Fruit fly (Drosophila melanogaster) whole organism, embryonic: ENCODE data around the gene CG13622.

Source experiments
- CG10267 ChIP-seq: fragments of 200-800 bp; sonication (Bioruptor generic); optimal IDR thresholded peaks from 2 replicates; lab custom pipeline; 2018; ENCODE audit warnings: missing biosample characterization, mild to moderate bottlenecking, missing genetic modification characterization, moderate library complexity
- CG10274 ChIP-seq: fragments of 200-800 bp; sonication (Bioruptor generic); optimal IDR thresholded peaks from 3 replicates; lab custom pipeline; 2017; ENCODE audit warnings: missing biosample characterization, mild to moderate bottlenecking, missing genetic modification characterization
- CG10565 ChIP-seq: fragments of 200-800 bp; sonication (Bioruptor generic); optimal IDR thresholded peaks from 3 replicates; lab custom pipeline; 2016; ENCODE audit warnings: missing biosample characterization, mild to moderate bottlenecking, missing genetic modification characterization
- CG10979 ChIP-seq: fragments of 200-800 bp; sonication (Bioruptor generic); optimal IDR thresholded peaks from 2 replicates; lab custom pipeline; 2018; ENCODE audit warnings: missing biosample characterization, mild to moderate bottlenecking, missing genetic modification characterization, moderate library complexity
- CG11247 ChIP-seq: fragments of 200-800 bp; sonication (Bioruptor generic); IDR thresholded peaks from 2 replicates; pipeline ENCODE4 v1.3.6; 2022; ENCODE audit warnings: missing biosample characterization, missing genetic modification characterization
- CG11696 ChIP-seq: fragments of 200-800 bp; sonication (Bioruptor generic); IDR thresholded peaks from 2 replicates; pipeline ENCODE4 v1.3.6; 2022; ENCODE audit warnings: missing biosample characterization, missing genetic modification characterization
- CG12236 ChIP-seq: fragments of 200-800 bp; sonication (Bioruptor generic); optimal IDR thresholded peaks from 2 replicates; lab custom pipeline; 2016; ENCODE audit warnings: missing biosample characterization, missing genetic modification characterization
- CG13296 ChIP-seq: fragments of 200-800 bp; sonication (Bioruptor generic); optimal IDR thresholded peaks from 3 replicates; lab custom pipeline; 2018; ENCODE audit warnings: missing biosample characterization, mild to moderate bottlenecking, missing genetic modification characterization
- CG14860 ChIP-seq: fragments of 200-800 bp; sonication (Bioruptor generic); IDR thresholded peaks from 3 replicates; pipeline ENCODE4 v1.3.6; 2022; ENCODE audit warnings: missing biosample characterization, missing genetic modification characterization; ENCODE audit not compliant: partially characterized antibody
- CG16863 ChIP-seq: fragments of 200-800 bp; sonication (Bioruptor generic); optimal IDR thresholded peaks from 3 replicates; lab custom pipeline; 2016; ENCODE audit warnings: missing biosample characterization, missing genetic modification characterization
- CG2129 ChIP-seq: fragments of 200-800 bp; sonication (Bioruptor generic); IDR thresholded peaks from 2 replicates; pipeline ENCODE4 v1.3.6; 2022; ENCODE audit warnings: missing biosample characterization, missing genetic modification characterization; ENCODE audit not compliant: partially characterized antibody
- CG2199 ChIP-seq: fragments of 200-800 bp; sonication (Bioruptor generic); IDR thresholded peaks from 3 replicates; pipeline ENCODE4 v1.3.6; 2022; ENCODE audit warnings: missing biosample characterization, missing genetic modification characterization
- CG30431 ChIP-seq: fragments of 200-800 bp; sonication (Bioruptor generic); optimal IDR thresholded peaks from 2 replicates; lab custom pipeline; 2017; ENCODE audit warnings: missing biosample characterization, missing genetic modification characterization
- CG32772 ChIP-seq: fragments of 200-800 bp; sonication (Bioruptor generic); IDR thresholded peaks from 2 replicates; pipeline ENCODE4 v1.3.6; 2022; ENCODE audit warnings: missing biosample characterization, missing genetic modification characterization
- CG34422 ChIP-seq: fragments of 200-800 bp; sonication (Bioruptor generic); IDR thresholded peaks from 3 replicates; pipeline ENCODE4 v1.3.6; 2022; ENCODE audit warnings: missing biosample characterization, missing genetic modification characterization
- CG3838 ChIP-seq: fragments of 200-800 bp; sonication (Bioruptor generic); optimal IDR thresholded peaks from 3 replicates; lab custom pipeline; 2016; ENCODE audit warnings: missing biosample characterization, missing genetic modification characterization
- CG6689 ChIP-seq: fragments of 200-800 bp; sonication (Bioruptor generic); IDR thresholded peaks from 2 replicates; pipeline ENCODE4 v1.3.6; 2022; ENCODE audit warnings: missing biosample characterization, missing genetic modification characterization
- CG6791 ChIP-seq: fragments of 200-800 bp; sonication (Bioruptor generic); IDR thresholded peaks from 3 replicates; pipeline ENCODE4 v1.3.6; 2022; ENCODE audit warnings: missing biosample characterization, missing genetic modification characterization; ENCODE audit not compliant: partially characterized antibody
- CG7271 ChIP-seq: fragments of 200-800 bp; sonication (Bioruptor generic); optimal IDR thresholded peaks from 2 replicates; lab custom pipeline; 2018; ENCODE audit warnings: missing biosample characterization, mild to moderate bottlenecking, missing genetic modification characterization, moderate library complexity
- CG7357 ChIP-seq: fragments of 200-800 bp; sonication (Bioruptor generic); IDR thresholded peaks from 3 replicates; pipeline ENCODE4 v1.3.6; 2022; ENCODE audit warnings: missing biosample characterization, missing genetic modification characterization
- CG7839 ChIP-seq: fragments of 200-800 bp; sonication (Bioruptor generic); optimal IDR thresholded peaks from 3 replicates; lab custom pipeline; 2018; ENCODE audit warnings: missing biosample characterization, mild to moderate bottlenecking, missing genetic modification characterization, moderate library complexity
- Dbx ChIP-seq: fragments of 200-800 bp; sonication (Bioruptor generic); IDR thresholded peaks from 3 replicates; pipeline ENCODE4 v1.3.6; 2022; ENCODE audit warnings: missing biosample characterization, missing genetic modification characterization
- Doc3 ChIP-seq: fragments of 200-800 bp; sonication (Bioruptor generic); IDR thresholded peaks from 3 replicates; pipeline ENCODE4 v1.3.6; 2022; ENCODE audit warnings: missing biosample characterization, missing genetic modification characterization; ENCODE audit not compliant: partially characterized antibody
- GATAe ChIP-seq: fragments of 200-800 bp; sonication (Bioruptor generic); conservative IDR thresholded peaks from 2 replicates; pipeline ENCODE4 v1.3.6; 2022; ENCODE audit warnings: missing biosample characterization, missing genetic modification characterization
- HLH54F ChIP-seq: fragments of 200-800 bp; sonication (Bioruptor generic); optimal IDR thresholded peaks from 3 replicates; lab custom pipeline; 2016; ENCODE audit warnings: missing biosample characterization, missing genetic modification characterization
- Hr78 ChIP-seq, 2 experiments: fragments of 200-800 bp in 1 of 2; fragments of >200 bp in 1 of 2; sonication (Bioruptor generic) in 1 of 2; optimal IDR thresholded peaks; 2 replicates each; lab custom pipeline; 2017 to 2019; ENCODE audit warnings: missing biosample characterization in 2 of 2, missing genetic modification characterization in 2 of 2, mild to moderate bottlenecking in 1 of 2, moderate library complexity in 1 of 2
- Mrtf ChIP-seq: fragments of 200-800 bp; sonication (Bioruptor generic); IDR thresholded peaks from 3 replicates; pipeline ENCODE4 v1.3.6; 2022; ENCODE audit warnings: missing biosample characterization, missing genetic modification characterization
- Side ChIP-seq: fragments of 200-800 bp; sonication (Bioruptor generic); optimal IDR thresholded peaks from 2 replicates; lab custom pipeline; 2016; ENCODE audit warnings: missing biosample characterization, missing genetic modification characterization
- Spps ChIP-seq: fragments of 200-800 bp; sonication (Bioruptor generic); optimal IDR thresholded peaks from 2 replicates; lab custom pipeline; 2018; ENCODE audit warnings: missing biosample characterization, mild to moderate bottlenecking, missing genetic modification characterization
- TFAM ChIP-seq: fragments of 200-800 bp; sonication (Bioruptor generic); optimal IDR thresholded peaks from 2 replicates; lab custom pipeline; 2017; ENCODE audit warnings: missing biosample characterization, missing genetic modification characterization, inconsistent platforms
- cad ChIP-seq: fragments of >200 bp; optimal IDR thresholded peaks from 2 replicates; lab custom pipeline; 2017; ENCODE audit warnings: missing biosample characterization, missing genetic modification characterization
- chif ChIP-seq, 2 experiments: fragments of 200-800 bp; sonication (Bioruptor generic); optimal IDR thresholded peaks; 3 replicates each; lab custom pipeline; 2016; ENCODE audit warnings: missing biosample characterization in 2 of 2, missing genetic modification characterization in 2 of 2
- chm ChIP-seq: fragments of 200-800 bp; sonication (Bioruptor generic); IDR thresholded peaks from 2 replicates; pipeline ENCODE4 v1.3.6; 2022; ENCODE audit warnings: missing biosample characterization, missing genetic modification characterization
- crol ChIP-seq: fragments of 200-800 bp; sonication (Bioruptor generic); IDR thresholded peaks from 2 replicates; pipeline ENCODE4 v1.3.6; 2022; ENCODE audit warnings: missing biosample characterization, missing genetic modification characterization
- fd96Cb ChIP-seq: fragments of 200-800 bp; sonication (Bioruptor generic); optimal IDR thresholded peaks from 2 replicates; lab custom pipeline; 2018; ENCODE audit warnings: missing biosample characterization, mild to moderate bottlenecking, missing genetic modification characterization, moderate library complexity
- h ChIP-seq: fragments of >200 bp; optimal IDR thresholded peaks from 2 replicates; lab custom pipeline; 2017
- her ChIP-seq: fragments of 200-800 bp; sonication (Bioruptor generic); optimal IDR thresholded peaks from 2 replicates; lab custom pipeline; 2016; ENCODE audit warnings: missing biosample characterization, missing genetic modification characterization
- jing ChIP-seq: fragments of 200-800 bp; sonication (Bioruptor generic); optimal IDR thresholded peaks from 2 replicates; lab custom pipeline; 2018; ENCODE audit warnings: missing biosample characterization, mild to moderate bottlenecking, missing genetic modification characterization
- mam ChIP-seq: fragments of 200-800 bp; sonication (Bioruptor generic); optimal IDR thresholded peaks from 3 replicates; lab custom pipeline; 2016; ENCODE audit warnings: missing biosample characterization, missing genetic modification characterization
- org-1 ChIP-seq: fragments of 200-800 bp; sonication (Bioruptor generic); optimal IDR thresholded peaks from 2 replicates; lab custom pipeline; 2017; ENCODE audit warnings: missing biosample characterization, missing genetic modification characterization
- pros ChIP-seq: fragments of 200-800 bp; sonication (Bioruptor generic); optimal IDR thresholded peaks from 3 replicates; lab custom pipeline; 2019; ENCODE audit warnings: missing biosample characterization, mild to moderate bottlenecking, missing genetic modification characterization, moderate library complexity
- pum ChIP-seq: fragments of 200-800 bp; sonication (Bioruptor generic); optimal IDR thresholded peaks from 2 replicates; lab custom pipeline; 2016; ENCODE audit warnings: missing biosample characterization, missing genetic modification characterization
- schlank ChIP-seq: fragments of 200-800 bp; sonication (Bioruptor generic); optimal IDR thresholded peaks from 2 replicates; lab custom pipeline; 2018; ENCODE audit warnings: missing biosample characterization, mild to moderate bottlenecking, missing genetic modification characterization
- seq ChIP-seq: fragments of 200-800 bp; sonication (Bioruptor generic); IDR thresholded peaks from 2 replicates; pipeline ENCODE4 v1.3.6; 2022; ENCODE audit warnings: missing biosample characterization, missing genetic modification characterization
- shn ChIP-seq: fragments of 200-800 bp; sonication (Bioruptor generic); optimal IDR thresholded peaks from 3 replicates; lab custom pipeline; 2016; ENCODE audit warnings: missing biosample characterization, missing genetic modification characterization
- sim ChIP-seq: fragments of 200-800 bp; sonication (Bioruptor generic); IDR thresholded peaks from 2 replicates; pipeline ENCODE4 v1.3.6; 2022; ENCODE audit warnings: missing biosample characterization, missing genetic modification characterization
- sqz ChIP-seq: fragments of 200-800 bp; sonication (Bioruptor generic); optimal IDR thresholded peaks from 3 replicates; lab custom pipeline; 2018; ENCODE audit warnings: missing biosample characterization, mild to moderate bottlenecking, missing genetic modification characterization
- tin ChIP-seq: fragments of 200-800 bp; sonication (Bioruptor generic); optimal IDR thresholded peaks from 3 replicates; lab custom pipeline; 2016; ENCODE audit warnings: missing biosample characterization, missing genetic modification characterization
- ttk ChIP-seq: fragments of 200-800 bp; sonication (Bioruptor generic); IDR thresholded peaks from 2 replicates; pipeline ENCODE4 v2.1.2; 2022; ENCODE audit warnings: missing biosample characterization, missing genetic modification characterization
- unc-4 ChIP-seq: fragments of 200-800 bp; sonication (Bioruptor generic); IDR thresholded peaks from 2 replicates; pipeline ENCODE4 v1.3.6; 2022; ENCODE audit warnings: missing biosample characterization, missing genetic modification characterization; ENCODE audit not compliant: partially characterized antibody
- zfh1 ChIP-seq: fragments of 200-800 bp; sonication (Bioruptor generic); IDR thresholded peaks from 3 replicates; pipeline ENCODE4 v1.3.6; 2022; ENCODE audit warnings: missing biosample characterization, missing genetic modification characterization

The CG13622 gene

DNA sequence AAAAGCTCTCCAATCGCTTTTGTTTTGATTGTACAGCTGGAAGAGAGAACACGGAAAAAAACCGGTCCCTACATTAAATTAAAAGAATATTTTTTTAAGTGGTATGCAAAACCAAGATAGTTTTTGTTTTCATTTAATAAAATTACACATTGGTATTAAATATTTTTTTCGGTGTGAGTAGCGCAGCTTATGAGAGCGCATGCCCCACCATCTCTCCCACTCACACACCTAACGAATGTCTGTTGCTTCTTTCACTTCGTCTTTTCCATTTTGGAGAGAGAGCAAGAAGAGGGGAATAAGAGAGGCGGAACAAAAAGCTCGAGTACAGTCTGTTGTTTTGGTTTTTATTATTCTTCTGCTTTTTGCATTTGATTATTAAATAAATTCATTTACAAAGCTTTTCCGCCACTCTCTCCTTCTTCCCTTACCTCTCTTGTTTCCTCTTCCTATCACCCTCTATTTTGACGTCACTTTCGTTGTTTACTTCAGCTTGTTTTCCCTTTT lies 49.1 kb upstream of the CG13622 start (continued):
- TF ChIP-seq shn (GFP tag; lab: Kevin White, UChicago) = peak; percentile 90
- TF ChIP-seq Hr78 (GFP tag; optimal IDR thresholded peaks at IDR 0.05; lab: Kevin White, UChicago) = peak in 1 of 2 experiments; percentile 90
- TF ChIP-seq CG16863 (GFP tag; lab: Kevin White, UChicago) = peak; percentile 95
- peak; percentile 98 for TF ChIP-seq CG32772 (GFP tag; lab: Robert Waterston, UW)
- TF ChIP-seq tin (GFP tag; lab: Kevin White, UChicago) = peak; percentile 97
- peak; percentile 98 for TF ChIP-seq Mrtf (GFP tag; lab: Robert Waterston, UW)
- peak; percentile 86 for TF ChIP-seq jing (GFP tag; lab: Kevin White, UChicago)
- TF ChIP-seq h = no peak
- peak; percentile 93 for TF ChIP-seq CG11696
- no peak for TF ChIP-seq CG14860 (GFP tag; lab: Robert Waterston, UW)
- TF ChIP-seq CG7271 (tag; lab: Kevin White, UChicago) = peak; percentile 68
- peak; percentile 95 to 96 for TF ChIP-seq chif (GFP tag; optimal IDR thresholded peaks at IDR 0.05; lab: Kevin White, UChicago)
- TF ChIP-seq fd96Cb (tag; lab: Kevin White, UChicago) = peak; percentile 95
- TF ChIP-seq GATAe = peak; percentile 95
- TF ChIP-seq CG2199 (GFP tag; lab: Robert Waterston, UW) = peak; percentile 98
- peak; percentile 84 for TF ChIP-seq CG12236
- TF ChIP-seq CG3838 (GFP tag; lab: Kevin White, UChicago) = peak; percentile 96
- TF ChIP-seq HLH54F (GFP tag; lab: Kevin White, UChicago) = peak; percentile 96
- TF ChIP-seq CG11247 (GFP tag; lab: Robert Waterston, UW) = peak; percentile 99
- peak; percentile 90 for TF ChIP-seq her (GFP tag; lab: Kevin White, UChicago)
- peak; percentile 98 for TF ChIP-seq CG13296 (GFP tag; lab: Kevin White, UChicago)
- TF ChIP-seq CG6791 (GFP tag; lab: Robert Waterston, UW) = no peak
- TF ChIP-seq Dbx = peak; percentile 99
- peak; percentile 99 for TF ChIP-seq CG34422
- TF ChIP-seq CG30431 (GFP tag; lab: Kevin White, UChicago) = peak; percentile 83
- TF ChIP-seq unc-4 (GFP tag; lab: Robert Waterston, UW) = no peak
- peak; percentile 90 for TF ChIP-seq CG7357 (GFP tag; lab: Robert Waterston, UW)
- peak; percentile 96 for TF ChIP-seq CG10979
- peak; percentile 89 for TF ChIP-seq Spps (tag; lab: Kevin White, UChicago)
- peak; percentile 78 for TF ChIP-seq TFAM (GFP tag; lab: Kevin White, UChicago)
- peak; percentile 98 for TF ChIP-seq CG7839 (tag; lab: Kevin White, UChicago)
- TF ChIP-seq mam (GFP tag; lab: Kevin White, UChicago) = peak; percentile 97
- TF ChIP-seq chm (GFP tag; lab: Robert Waterston, UW) = peak; percentile 99
- TF ChIP-seq CG6689 (GFP tag; lab: Robert Waterston, UW) = peak; percentile 97
- peak; percentile 92 for TF ChIP-seq pum (GFP tag; lab: Kevin White, UChicago)
- TF ChIP-seq Doc3 (GFP tag; lab: Robert Waterston, UW) = no peak
- peak; percentile 96 for TF ChIP-seq Side
- TF ChIP-seq CG10565 = peak; percentile 75
- peak; percentile 61 for TF ChIP-seq pros (GFP tag; lab: Kevin White, UChicago)
- peak; percentile 92 for TF ChIP-seq CG10267 (tag; lab: Kevin White, UChicago)
- no peak for TF ChIP-seq CG2129 (GFP tag; lab: Robert Waterston, UW)
- peak; percentile 99 for TF ChIP-seq seq (GFP tag; lab: Robert Waterston, UW)
- peak; percentile 94 for TF ChIP-seq schlank
- peak; percentile 95 for TF ChIP-seq sqz (GFP tag; lab: Kevin White, UChicago)
- peak; percentile 96 for TF ChIP-seq org-1 (GFP tag; lab: Kevin White, UChicago)
- peak; percentile 99 for TF ChIP-seq zfh1 (GFP tag; lab: Robert Waterston, UW)
- TF ChIP-seq crol (GFP tag; lab: Robert Waterston, UW) = peak; percentile 94
- peak; percentile 90 for TF ChIP-seq CG10274 (GFP tag; lab: Kevin White, UChicago)
- TF ChIP-seq sim = peak; percentile 94
- TF ChIP-seq cad = no peak
- TF ChIP-seq ttk (GFP tag; lab: Robert Waterston, UW) = peak; percentile 98
